Worm (Caenorhabditis elegans): ENCODE data around the gene F33E11.3.

Gene F33E11.3

ce11 chrV:281111-281510 lies 23.4 kb downstream of the F33E11.3 start:
- TF ChIP-seq flt-1 (GFP tag; IDR thresholded peaks at IDR 0.05), result no peak

ce11 chrV:272837-273236 lies 31.7 kb downstream of the F33E11.3 start, which contains the start of gene nlp-70:
nlp-70 (minus strand) TSS chrV:272937.
- TF ChIP-seq pes-1 (GFP tag; IDR thresholded peaks at IDR 0.05) (no peak), ceh-13 (GFP tag; optimal IDR thresholded peaks at IDR 0.05) (no peak)

- no peak for TF ChIP-seq tbx-37 (GFP tag; conservative IDR thresholded peaks at IDR 0.05)
- TF ChIP-seq ets-7 (tag; optimal IDR thresholded peaks at IDR 0.05), result no peak
- no peak for TF ChIP-seq scrt-1 (GFP tag; IDR thresholded peaks at IDR 0.05)
- TF ChIP-seq tbx-11 (GFP tag; IDR thresholded peaks at IDR 0.05), result no peak
- TF ChIP-seq ceh-36 (tag; optimal IDR thresholded peaks at IDR 0.05), result no peak
- TF ChIP-seq ceh-13 (GFP tag; optimal IDR thresholded peaks at IDR 0.05), result no peak
- TF ChIP-seq flt-1 (GFP tag; IDR thresholded peaks at IDR 0.05), result no peak
- no peak for TF ChIP-seq F13C5.2 (tag; optimal IDR thresholded peaks at IDR 0.05)
- TF ChIP-seq B0310.2 (tag; optimal IDR thresholded peaks at IDR 0.05), result no peak
- TF ChIP-seq hmbx-1 (tag; optimal IDR thresholded peaks at IDR 0.05), result no peak
- no peak for TF ChIP-seq hmg-4 (GFP tag; optimal IDR thresholded peaks at IDR 0.05)
- TF ChIP-seq hnd-1 (tag; optimal IDR thresholded peaks at IDR 0.05), result no peak
- TF ChIP-seq ama-1 (optimal IDR thresholded peaks at IDR 0.05), result no peak
- no peak for TF ChIP-seq sea-1 (GFP tag; conservative IDR thresholded peaks at IDR 0.05)
- no peak for TF ChIP-seq pes-1 (GFP tag; IDR thresholded peaks at IDR 0.05)
- TF ChIP-seq aly-1 (tag; optimal IDR thresholded peaks at IDR 0.05), result no peak
- TF ChIP-seq tra-4 (tag; optimal IDR thresholded peaks at IDR 0.05), result no peak
These were observed 36.5 kb downstream of the F33E11.3 start, which contains the start of gene lgc-26 for ce11 chrV:268007-268406. lgc-26 (plus strand) TSS chrV:268307.

- TF ChIP-seq hnd-1 (tag; optimal IDR thresholded peaks at IDR 0.05), result peak; percentile 24
- TF ChIP-seq tra-4 (tag; optimal IDR thresholded peaks at IDR 0.05), result peak; percentile 28
These were observed 39.2 kb downstream of the F33E11.3 start for ce11 chrV:265062-265963.

- TF ChIP-seq flt-1 (GFP tag; IDR thresholded peaks at IDR 0.05) (no peak), B0310.2 (tag; optimal IDR thresholded peaks at IDR 0.05) (no peak), tbx-11 (GFP tag; IDR thresholded peaks at IDR 0.05) (0 out of 2 replicates have a peak, but pooled peaks have one; percentile 28), ceh-36 (tag; optimal IDR thresholded peaks at IDR 0.05) (no peak)
These were observed 44.2 kb downstream of the F33E11.3 start for ce11 chrV:260334-260733.

ce11 chrV:258730-259129 lies 45.8 kb downstream of the F33E11.3 start, which contains the start of gene nhr-204:
nhr-204 (minus strand) TSS chrV:258830.
- no peak for TF ChIP-seq tbx-37 (GFP tag; conservative IDR thresholded peaks at IDR 0.05)
- no peak for TF ChIP-seq F13C5.2 (tag; optimal IDR thresholded peaks at IDR 0.05)
- no peak for TF ChIP-seq tbx-11 (GFP tag; IDR thresholded peaks at IDR 0.05)
- no peak for TF ChIP-seq flt-1 (GFP tag; IDR thresholded peaks at IDR 0.05)
- no peak for TF ChIP-seq hmg-4 (GFP tag; optimal IDR thresholded peaks at IDR 0.05)
- TF ChIP-seq ceh-36 (tag; optimal IDR thresholded peaks at IDR 0.05), result no peak
- no peak for TF ChIP-seq ceh-13 (GFP tag; optimal IDR thresholded peaks at IDR 0.05)
- TF ChIP-seq B0310.2 (tag; optimal IDR thresholded peaks at IDR 0.05), result no peak
- no peak for TF ChIP-seq hmbx-1 (tag; optimal IDR thresholded peaks at IDR 0.05)
- TF ChIP-seq hnd-1 (tag; optimal IDR thresholded peaks at IDR 0.05), result no peak
- TF ChIP-seq aly-1 (tag; optimal IDR thresholded peaks at IDR 0.05), result no peak
- TF ChIP-seq tra-4 (tag; optimal IDR thresholded peaks at IDR 0.05), result no peak
- no peak for TF ChIP-seq pes-1 (GFP tag; IDR thresholded peaks at IDR 0.05)
- TF ChIP-seq sea-1 (GFP tag; conservative IDR thresholded peaks at IDR 0.05), result no peak
- TF ChIP-seq ets-7 (tag; optimal IDR thresholded peaks at IDR 0.05), result no peak
- no peak for TF ChIP-seq scrt-1 (GFP tag; IDR thresholded peaks at IDR 0.05)
- TF ChIP-seq ama-1 (optimal IDR thresholded peaks at IDR 0.05), result no peak

ce11 chrV:254591-254990 lies 49.9 kb downstream of the F33E11.3 start, which contains the start of gene str-121:
str-121 (minus strand) TSS chrV:254691.
- TF ChIP-seq hnd-1 (tag; optimal IDR thresholded peaks at IDR 0.05) (no peak), tbx-37 (GFP tag; conservative IDR thresholded peaks at IDR 0.05) (no peak), hmg-4 (GFP tag; optimal IDR thresholded peaks at IDR 0.05) (no peak)

ce11 chrV:251652-252051 lies 52.9 kb downstream of the F33E11.3 start, which contains the start of gene oac-39:
oac-39 (minus strand) TSS chrV:251752.
- TF ChIP-seq tbx-11 (GFP tag; IDR thresholded peaks at IDR 0.05) (no peak), flt-1 (GFP tag; IDR thresholded peaks at IDR 0.05) (no peak), aly-1 (tag; optimal IDR thresholded peaks at IDR 0.05) (no peak), tra-4 (tag; optimal IDR thresholded peaks at IDR 0.05) (no peak), hmg-4 (GFP tag; optimal IDR thresholded peaks at IDR 0.05) (no peak), F13C5.2 (tag; optimal IDR thresholded peaks at IDR 0.05) (no peak), ceh-13 (GFP tag; optimal IDR thresholded peaks at IDR 0.05) (no peak), ets-7 (tag; optimal IDR thresholded peaks at IDR 0.05) (no peak), sea-1 (GFP tag; conservative IDR thresholded peaks at IDR 0.05) (no peak), ceh-36 (tag; optimal IDR thresholded peaks at IDR 0.05) (no peak), hnd-1 (tag; optimal IDR thresholded peaks at IDR 0.05) (no peak), hmbx-1 (tag; optimal IDR thresholded peaks at IDR 0.05) (no peak), B0310.2 (tag; optimal IDR thresholded peaks at IDR 0.05) (no peak), pes-1 (GFP tag; IDR thresholded peaks at IDR 0.05) (no peak), scrt-1 (GFP tag; IDR thresholded peaks at IDR 0.05) (no peak), ama-1 (optimal IDR thresholded peaks at IDR 0.05) (no peak), tbx-37 (GFP tag; conservative IDR thresholded peaks at IDR 0.05) (no peak)

Data from whole organism, early embryonic.